Worm (Caenorhabditis elegans): ENCODE data around the gene AH9.1.

DNA sequence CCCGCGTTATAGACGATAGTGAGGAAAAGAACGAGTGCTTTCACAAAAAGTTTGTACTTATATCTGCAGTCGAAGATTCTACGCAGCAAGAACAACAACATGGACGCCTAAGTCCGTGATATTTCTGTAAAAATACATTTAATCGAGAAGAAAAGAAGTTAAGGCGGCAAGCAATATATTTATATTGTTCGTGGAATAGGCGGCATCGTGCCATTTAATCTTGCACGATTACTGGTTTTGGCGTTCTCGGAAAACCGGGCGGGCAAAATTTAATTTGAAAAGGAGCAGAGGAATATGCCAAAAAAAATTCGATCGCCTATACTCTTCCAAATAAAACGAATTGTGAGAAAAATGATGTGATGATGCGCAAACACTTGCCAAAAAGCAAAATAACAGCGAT lies at the start of gene AH9.1:
- no peak for TF ChIP-seq ztf-29 (GFP tag; IDR thresholded peaks at IDR 0.05)
- no peak for TF ChIP-seq flt-1 (GFP tag; IDR thresholded peaks at IDR 0.05)
- TF ChIP-seq T22C8.4 (GFP tag; IDR thresholded peaks at IDR 0.05): no peak
- no peak for TF ChIP-seq ref-1 (GFP tag; conservative IDR thresholded peaks at IDR 0.05)
- TF ChIP-seq med-1 (GFP tag; optimal IDR thresholded peaks at IDR 0.05; ENCODE audit: insufficient read depth): no peak
- TF ChIP-seq klf-2 (GFP tag; conservative IDR thresholded peaks at IDR 0.05): no peak
- TF ChIP-seq ztf-23 (GFP tag; IDR thresholded peaks at IDR 0.05): no peak
